Worm (Caenorhabditis elegans) whole organism, mixed stage, embryonic: Measurements from ENCODE around the gene algn-13.

ENCODE experiments used
- M03D4.4 ChIP-seq: sonication (generic microtip); optimal IDR thresholded peaks from 2 replicates; lab custom pipeline; 2017; ENCODE audit warnings: mild to moderate bottlenecking, missing genetic modification characterization, missing compliant biosample characterization
- bed-3 ChIP-seq: fragments of 200-800 bp; sonication (Bioruptor generic); optimal IDR thresholded peaks from 3 replicates; lab custom pipeline; 2018; ENCODE audit warnings: mild to moderate bottlenecking, missing genetic modification characterization, moderate library complexity, missing compliant biosample characterization
- blmp-1 ChIP-seq: fragments of 150-350 bp; optimal IDR thresholded peaks from 2 replicates; lab custom pipeline; 2014; ENCODE audit warnings: missing biosample characterization, missing genetic modification characterization
- ceh-39 ChIP-seq: fragments of 150-350 bp; optimal IDR thresholded peaks from 2 replicates; lab custom pipeline; 2014; ENCODE audit warnings: missing biosample characterization, missing genetic modification characterization
- ceh-43 ChIP-seq: fragments of 200-800 bp; sonication (Bioruptor generic); optimal IDR thresholded peaks from 2 replicates; lab custom pipeline; 2018; ENCODE audit warnings: mild to moderate bottlenecking, missing genetic modification characterization, moderate library complexity, missing compliant biosample characterization
- ceh-83 ChIP-seq: fragments of 200-800 bp; sonication (Bioruptor generic); optimal IDR thresholded peaks from 2 replicates; lab custom pipeline; 2018; ENCODE audit warnings: mild to moderate bottlenecking, missing genetic modification characterization, missing compliant biosample characterization
- ces-1 ChIP-seq: fragments of 150-350 bp; optimal IDR thresholded peaks from 2 replicates; lab custom pipeline; 2014; ENCODE audit warnings: missing biosample characterization, missing genetic modification reagents, missing genetic modification characterization
- cnd-1 ChIP-seq: fragments of 200-800 bp; sonication (Bioruptor generic); optimal IDR thresholded peaks from 2 replicates; lab custom pipeline; 2018; ENCODE audit warnings: mild to moderate bottlenecking, missing genetic modification characterization, missing compliant biosample characterization
- drap-1 ChIP-seq: fragments of 200-800 bp; sonication (Bioruptor generic); optimal IDR thresholded peaks from 3 replicates; lab custom pipeline; 2018; ENCODE audit warnings: mild to moderate bottlenecking, missing genetic modification characterization, missing compliant biosample characterization
- elt-1 ChIP-seq: sonication (generic microtip); optimal IDR thresholded peaks from 2 replicates; lab custom pipeline; 2017; ENCODE audit warnings: missing genetic modification characterization, mild to moderate bottlenecking, missing compliant biosample characterization, antibody characterized with exemption, moderate library complexity, borderline replicate concordance; ENCODE audit not compliant: insufficient read depth
- flh-1 ChIP-seq: fragments of 200-800 bp; sonication (Bioruptor generic); optimal IDR thresholded peaks from 2 replicates; lab custom pipeline; 2018; ENCODE audit warnings: mild to moderate bottlenecking, missing genetic modification characterization, moderate library complexity, missing compliant biosample characterization
- ham-2 ChIP-seq: fragments of 200-800 bp; sonication (Bioruptor generic); optimal IDR thresholded peaks from 2 replicates; lab custom pipeline; 2018; ENCODE audit warnings: mild to moderate bottlenecking, missing genetic modification characterization, missing compliant biosample characterization
- lin-13 ChIP-seq: fragments of 150-350 bp; optimal IDR thresholded peaks from 2 replicates; lab custom pipeline; 2014; ENCODE audit warnings: missing biosample characterization, missing genetic modification characterization
- lin-32 ChIP-seq: fragments of 200-800 bp; sonication (Bioruptor generic); optimal IDR thresholded peaks from 2 replicates; lab custom pipeline; 2018; ENCODE audit warnings: mild to moderate bottlenecking, missing genetic modification characterization, missing compliant biosample characterization
- lsy-2 ChIP-seq: fragments of 150-350 bp; optimal IDR thresholded peaks from 2 replicates; lab custom pipeline; 2014; ENCODE audit warnings: missing biosample characterization, missing genetic modification characterization
- mab-5 ChIP-seq: fragments of 150-350 bp; optimal IDR thresholded peaks from 2 replicates; lab custom pipeline; 2014; ENCODE audit warnings: missing biosample characterization, missing genetic modification characterization
- mep-1 ChIP-seq: fragments of 150-350 bp; optimal IDR thresholded peaks from 2 replicates; lab custom pipeline; 2017; ENCODE audit warnings: missing biosample characterization, missing genetic modification reagents, missing genetic modification characterization, inconsistent platforms
- mls-2 ChIP-seq: sonication (generic microtip); optimal IDR thresholded peaks from 2 replicates; lab custom pipeline; 2016; ENCODE audit warnings: mild to moderate bottlenecking, missing genetic modification characterization, moderate library complexity, missing compliant biosample characterization
- nhr-12 ChIP-seq: fragments of 150-350 bp; optimal IDR thresholded peaks from 2 replicates; lab custom pipeline; 2014; ENCODE audit warnings: missing biosample characterization, missing genetic modification characterization
- nhr-2 ChIP-seq: fragments of 150-350 bp; optimal IDR thresholded peaks from 2 replicates; lab custom pipeline; 2014; ENCODE audit warnings: missing biosample characterization, missing genetic modification characterization
- nhr-237 ChIP-seq: fragments of 150-350 bp; optimal IDR thresholded peaks from 2 replicates; lab custom pipeline; 2014; ENCODE audit warnings: missing biosample characterization, missing genetic modification characterization
- nhr-28 ChIP-seq: fragments of 150-350 bp; optimal IDR thresholded peaks from 2 replicates; lab custom pipeline; 2014; ENCODE audit warnings: missing biosample characterization, missing genetic modification characterization
- pha-4 ChIP-seq: fragments of 150-350 bp; optimal IDR thresholded peaks from 2 replicates; lab custom pipeline; 2018; ENCODE audit warnings: missing biosample characterization, missing genetic modification reagents, missing genetic modification characterization
- snpc-4 ChIP-seq: fragments of 150-350 bp; optimal IDR thresholded peaks from 2 replicates; lab custom pipeline; 2014; ENCODE audit warnings: missing biosample characterization, missing genetic modification characterization
- sptf-1 ChIP-seq: sonication (generic microtip); optimal IDR thresholded peaks from 2 replicates; lab custom pipeline; 2017; ENCODE audit warnings: mild to moderate bottlenecking, missing genetic modification characterization, moderate library complexity, missing compliant biosample characterization
- tbx-8 ChIP-seq: fragments of 200-800 bp; sonication (Bioruptor generic); optimal IDR thresholded peaks from 2 replicates; lab custom pipeline; 2018; ENCODE audit warnings: mild to moderate bottlenecking, missing genetic modification characterization, moderate library complexity, missing compliant biosample characterization
- unc-120 ChIP-seq: sonication (generic microtip); optimal IDR thresholded peaks from 2 replicates; lab custom pipeline; 2017; ENCODE audit warnings: missing genetic modification characterization, missing compliant biosample characterization; ENCODE audit not compliant: poor library complexity, severe bottlenecking
- unc-39 ChIP-seq: fragments of 150-350 bp; optimal IDR thresholded peaks from 2 replicates; lab custom pipeline; 2014; ENCODE audit warnings: missing biosample characterization, missing genetic modification characterization
- unc-62 ChIP-seq: fragments of 150-350 bp; optimal IDR thresholded peaks from 2 replicates; lab custom pipeline; 2014; ENCODE audit warnings: missing biosample characterization, missing genetic modification reagents, missing genetic modification characterization
- zip-8 ChIP-seq: fragments of 150-350 bp; optimal IDR thresholded peaks from 2 replicates; lab custom pipeline; 2014; ENCODE audit warnings: missing biosample characterization, missing genetic modification characterization
- ztf-11 ChIP-seq: fragments of 150-350 bp; optimal IDR thresholded peaks from 2 replicates; lab custom pipeline; 2014; ENCODE audit warnings: missing biosample characterization, missing genetic modification characterization

algn-13 gene

ce11 chrV:13931952-13932351, 29.8 kb downstream of the algn-13 start:
- TF ChIP-seq bed-3 (GFP tag; lab: Kevin White, UChicago) = no peak
- no peak for TF ChIP-seq ceh-43 (GFP tag; lab: Kevin White, UChicago)
- TF ChIP-seq nhr-2 (tag; lab: Kevin White, UChicago) = no peak
- TF ChIP-seq mep-1 (tag; lab: Kevin White, UChicago) = no peak
- TF ChIP-seq sptf-1 = no peak
- TF ChIP-seq lsy-2 (tag; lab: Kevin White, UChicago) = no peak
- TF ChIP-seq nhr-237 (tag; lab: Kevin White, UChicago) = no peak
- TF ChIP-seq cnd-1 = no peak
- TF ChIP-seq lin-13 (tag; lab: Kevin White, UChicago) = no peak
- TF ChIP-seq ceh-39 = no peak
- no peak for TF ChIP-seq zip-8

DNA sequence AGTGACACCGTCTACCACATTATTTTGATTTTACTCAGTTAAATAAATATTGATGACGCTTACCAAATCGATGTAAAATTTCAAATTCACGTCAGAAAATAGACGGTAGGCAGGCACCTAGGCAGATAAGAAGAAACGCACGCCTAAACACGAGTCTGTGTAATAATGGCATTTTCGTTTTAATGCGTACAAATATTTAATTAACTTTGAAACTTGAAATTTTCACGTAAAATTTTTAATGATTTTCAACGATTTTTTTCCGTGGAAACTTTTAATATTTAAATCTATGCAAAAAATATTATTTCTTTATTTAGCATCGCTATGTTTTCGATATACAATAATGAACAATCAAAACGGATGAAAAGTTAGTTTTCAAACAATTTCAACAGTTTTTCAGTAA, 30.6 kb downstream of the algn-13 start, which contains the start of gene C06B3.16:
C06B3.16 (plus strand) TSS at position 301 of the 400 bp plus-strand sequence.
- no peak for TF ChIP-seq unc-120 (tag; lab: Kevin White, UChicago)
- TF ChIP-seq ceh-83 = no peak
- no peak for TF ChIP-seq ceh-39
- TF ChIP-seq drap-1 (GFP tag; lab: Kevin White, UChicago) = no peak
- no peak for TF ChIP-seq ceh-43 (GFP tag; lab: Kevin White, UChicago)
- no peak for TF ChIP-seq M03D4.4 (tag; lab: Kevin White, UChicago)
- no peak for TF ChIP-seq ham-2 (GFP tag; lab: Kevin White, UChicago)
- no peak for TF ChIP-seq elt-1
- TF ChIP-seq unc-62 (GFP tag; lab: Kevin White, UChicago) = no peak
- no peak for TF ChIP-seq ztf-11 (tag; lab: Kevin White, UChicago)
- TF ChIP-seq mls-2 (tag; lab: Kevin White, UChicago) = no peak
- no peak for TF ChIP-seq tbx-8
- no peak for TF ChIP-seq unc-39 (tag; lab: Kevin White, UChicago)
- no peak for TF ChIP-seq nhr-28 (tag; lab: Kevin White, UChicago)
- TF ChIP-seq pha-4 = no peak
- TF ChIP-seq mep-1 (tag; lab: Kevin White, UChicago) = no peak
- TF ChIP-seq zip-8 = no peak

DNA sequence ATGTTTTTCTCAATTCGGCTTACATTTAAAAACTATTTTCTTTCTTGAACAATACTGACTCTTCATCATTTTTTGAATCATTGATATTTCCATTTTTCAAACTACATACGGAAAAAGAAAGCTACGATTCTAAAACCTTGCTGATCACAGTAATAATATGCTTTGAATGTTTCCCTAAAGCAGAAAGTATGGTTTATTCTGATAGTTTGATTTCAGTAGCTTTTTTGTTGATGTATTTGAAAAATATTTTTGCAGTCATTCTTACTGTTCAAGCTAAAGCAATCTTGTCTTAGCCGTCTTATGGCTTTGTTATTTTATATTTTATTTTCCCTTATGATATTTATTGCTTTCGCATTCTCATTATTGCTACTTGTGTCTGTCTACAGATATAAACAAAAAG, 32.3 kb downstream of the algn-13 start, which contains the start of gene srxa-13:
srxa-13 (plus strand) TSS at position 301 of the 400 bp plus-strand sequence.
- TF ChIP-seq ceh-83 = no peak
- no peak for TF ChIP-seq elt-1
- TF ChIP-seq nhr-28 (tag; lab: Kevin White, UChicago) = no peak
- TF ChIP-seq sptf-1 = no peak
- TF ChIP-seq blmp-1 (tag; lab: Kevin White, UChicago) = no peak
- no peak for TF ChIP-seq pha-4
- no peak for TF ChIP-seq unc-120 (tag; lab: Kevin White, UChicago)
- no peak for TF ChIP-seq nhr-12
- no peak for TF ChIP-seq nhr-2 (tag; lab: Kevin White, UChicago)
- TF ChIP-seq unc-62 (GFP tag; lab: Kevin White, UChicago) = no peak
- no peak for TF ChIP-seq lsy-2 (tag; lab: Kevin White, UChicago)
- no peak for TF ChIP-seq tbx-8
- TF ChIP-seq ceh-39 = no peak

- no peak for TF ChIP-seq mep-1 (tag; lab: Kevin White, UChicago)
- TF ChIP-seq unc-62 (GFP tag; lab: Kevin White, UChicago) = no peak
- no peak for TF ChIP-seq lin-32 (GFP tag; lab: Kevin White, UChicago)
- TF ChIP-seq mab-5 (tag; lab: Kevin White, UChicago) = no peak
- TF ChIP-seq flh-1 (GFP tag; lab: Kevin White, UChicago) = no peak
- TF ChIP-seq ces-1 (GFP tag; lab: Kevin White, UChicago) = no peak
- TF ChIP-seq lsy-2 (tag; lab: Kevin White, UChicago) = no peak
- TF ChIP-seq blmp-1 (tag; lab: Kevin White, UChicago) = no peak
Observed at ce11 chrV:13926398-13926797, 35.4 kb downstream of the algn-13 start, which contains the start of gene srxa-12. TSS of gene srxa-12 (plus strand) at chrV:13926698.

ce11 chrV:13923851-13924250, 37.9 kb downstream of the algn-13 start, which contains the start of gene srxa-11:
TSS of gene srxa-11 (plus strand) at chrV:13924151.
- no peak for TF ChIP-seq cnd-1
- no peak for TF ChIP-seq elt-1
- TF ChIP-seq lsy-2 (tag; lab: Kevin White, UChicago) = no peak
- no peak for TF ChIP-seq nhr-12
- TF ChIP-seq flh-1 (GFP tag; lab: Kevin White, UChicago) = no peak
- no peak for TF ChIP-seq snpc-4 (tag; lab: Kevin White, UChicago)
- TF ChIP-seq ham-2 (GFP tag; lab: Kevin White, UChicago) = no peak
- TF ChIP-seq lin-13 (tag; lab: Kevin White, UChicago) = no peak
- TF ChIP-seq ceh-43 (GFP tag; lab: Kevin White, UChicago) = no peak
- no peak for TF ChIP-seq nhr-28 (tag; lab: Kevin White, UChicago)
- no peak for TF ChIP-seq drap-1 (GFP tag; lab: Kevin White, UChicago)
